Worm (Caenorhabditis elegans) whole organism, L2 larva: ENCODE measurements around the gene srt-23.

Experiments
- C34F6.9 ChIP-seq: fragments of 150-350 bp; optimal IDR thresholded peaks from 2 replicates; lab custom pipeline; 2014; ENCODE audit warnings: missing biosample characterization, missing genetic modification characterization
- F13H6.1 ChIP-seq: sonication (generic microtip); optimal IDR thresholded peaks from 2 replicates; lab custom pipeline; 2016; ENCODE audit warnings: missing genetic modification characterization, missing compliant biosample characterization
- Y55F3AM.14 ChIP-seq: fragments of 200-800 bp; sonication (Bioruptor generic); optimal IDR thresholded peaks from 2 replicates; lab custom pipeline; 2018; ENCODE audit warnings: mild to moderate bottlenecking, missing genetic modification characterization, missing compliant biosample characterization
- aly-2 ChIP-seq: fragments of 150-350 bp; optimal IDR thresholded peaks from 2 replicates; lab custom pipeline; 2014; ENCODE audit warnings: missing biosample characterization, missing genetic modification characterization
- blmp-1 ChIP-seq: sonication (generic microtip); optimal IDR thresholded peaks from 2 replicates; lab custom pipeline; 2017; ENCODE audit warnings: missing genetic modification characterization, mild to moderate bottlenecking, missing compliant biosample characterization, antibody characterized with exemption, moderate library complexity; ENCODE audit not compliant: insufficient read depth
- ceh-82 ChIP-seq: fragments of 150-350 bp; optimal IDR thresholded peaks from 2 replicates; lab custom pipeline; 2014; ENCODE audit warnings: missing biosample characterization, missing genetic modification characterization
- crh-2 ChIP-seq: sonication (generic microtip); optimal IDR thresholded peaks from 2 replicates; lab custom pipeline; 2017; ENCODE audit warnings: missing biosample characterization, missing genetic modification characterization
- dmd-4 ChIP-seq: sonication (generic microtip); optimal IDR thresholded peaks from 2 replicates; lab custom pipeline; 2017; ENCODE audit warnings: missing biosample characterization, missing genetic modification characterization
- egl-27 ChIP-seq: sonication (generic microtip); optimal IDR thresholded peaks from 3 replicates; lab custom pipeline; 2017; ENCODE audit warnings: missing biosample characterization, missing genetic modification reagents, missing genetic modification characterization
- elt-1 ChIP-seq: fragments of 150-350 bp; optimal IDR thresholded peaks from 2 replicates; lab custom pipeline; 2014; ENCODE audit warnings: missing biosample characterization, missing genetic modification characterization
- fos-1 ChIP-seq: fragments of 150-350 bp; optimal IDR thresholded peaks from 2 replicates; lab custom pipeline; 2014; ENCODE audit warnings: missing biosample characterization, missing genetic modification characterization
- gmeb-1 ChIP-seq: fragments of 150-350 bp; optimal IDR thresholded peaks from 2 replicates; lab custom pipeline; 2014; ENCODE audit warnings: missing biosample characterization, missing genetic modification characterization
- lin-11 ChIP-seq: fragments of 150-350 bp; sonication (generic microtip); optimal IDR thresholded peaks from 2 replicates; lab custom pipeline; 2014; ENCODE audit warnings: missing biosample characterization, missing genetic modification characterization, inconsistent platforms, mixed read lengths
- lin-39 ChIP-seq: fragments of 150-350 bp; optimal IDR thresholded peaks from 2 replicates; lab custom pipeline; 2014; ENCODE audit warnings: missing biosample characterization, missing genetic modification reagents, missing genetic modification characterization
- lsy-2 ChIP-seq, 2 experiments: fragments of 150-350 bp in 1 of 2; sonication (generic microtip) in 1 of 2; optimal IDR thresholded peaks; 2 replicates each; lab custom pipeline; 2014 to 2017; ENCODE audit warnings: missing biosample characterization in 2 of 2, missing genetic modification characterization in 2 of 2
- mab-5 ChIP-seq: fragments of 150-350 bp; optimal IDR thresholded peaks from 2 replicates; lab custom pipeline; 2014; ENCODE audit warnings: missing biosample characterization, missing genetic modification characterization
- mdl-1 ChIP-seq, 2 experiments: fragments of 150-350 bp in 1 of 2; sonication (generic microtip) in 1 of 2; optimal IDR thresholded peaks; 2 replicates each; lab custom pipeline; 2017; ENCODE audit warnings: missing biosample characterization in 2 of 2, missing genetic modification characterization in 2 of 2
- nhr-10 ChIP-seq: sonication (generic microtip); optimal IDR thresholded peaks from 2 replicates; lab custom pipeline; 2017; ENCODE audit warnings: missing biosample characterization, missing genetic modification characterization
- nhr-11 ChIP-seq: fragments of 150-350 bp; optimal IDR thresholded peaks from 2 replicates; lab custom pipeline; 2014; ENCODE audit warnings: missing biosample characterization, missing genetic modification characterization
- nhr-12 ChIP-seq: fragments of 150-350 bp; optimal IDR thresholded peaks from 2 replicates; lab custom pipeline; 2014; ENCODE audit warnings: missing biosample characterization, missing genetic modification characterization
- nhr-21 ChIP-seq: fragments of 150-350 bp; optimal IDR thresholded peaks from 2 replicates; lab custom pipeline; 2014; ENCODE audit warnings: missing biosample characterization, missing genetic modification characterization
- nhr-23 ChIP-seq: fragments of 150-350 bp; optimal IDR thresholded peaks from 2 replicates; lab custom pipeline; 2014; ENCODE audit warnings: missing biosample characterization, missing genetic modification reagents, missing genetic modification characterization
- nhr-237 ChIP-seq: fragments of 150-350 bp; optimal IDR thresholded peaks from 2 replicates; lab custom pipeline; 2014; ENCODE audit warnings: missing biosample characterization, missing genetic modification characterization
- nhr-25 ChIP-seq: fragments of 150-350 bp; sonication (generic microtip); optimal IDR thresholded peaks from 3 replicates; lab custom pipeline; 2014; ENCODE audit warnings: missing biosample characterization, missing genetic modification characterization
- nhr-6 ChIP-seq: fragments of 150-350 bp; optimal IDR thresholded peaks from 2 replicates; lab custom pipeline; 2014; ENCODE audit warnings: missing biosample characterization, missing genetic modification characterization
- nhr-77 ChIP-seq: fragments of 150-350 bp; optimal IDR thresholded peaks from 2 replicates; lab custom pipeline; 2014; ENCODE audit warnings: missing biosample characterization, missing genetic modification characterization
- peb-1 ChIP-seq: fragments of 150-350 bp; optimal IDR thresholded peaks from 2 replicates; lab custom pipeline; 2014; ENCODE audit warnings: missing biosample characterization, missing genetic modification characterization
- sem-4 ChIP-seq: fragments of 150-350 bp; optimal IDR thresholded peaks from 2 replicates; lab custom pipeline; 2014; ENCODE audit warnings: missing biosample characterization, missing genetic modification reagents, missing genetic modification characterization
- skn-1 ChIP-seq: sonication (generic microtip); optimal IDR thresholded peaks from 2 replicates; lab custom pipeline; 2017; ENCODE audit warnings: missing biosample characterization, missing genetic modification characterization
- sma-9 ChIP-seq, 2 experiments: fragments of 150-350 bp in 1 of 2; sonication (generic microtip) in 1 of 2; optimal IDR thresholded peaks; 2 replicates each; lab custom pipeline; 2014 to 2016; ENCODE audit warnings: missing genetic modification characterization in 2 of 2, mild to moderate bottlenecking in 1 of 2, missing biosample characterization in 1 of 2, missing compliant biosample characterization in 1 of 2, missing genetic modification reagents in 1 of 2, moderate library complexity in 1 of 2
- snpc-4 ChIP-seq: fragments of 150-350 bp; optimal IDR thresholded peaks from 2 replicates; lab custom pipeline; 2014; ENCODE audit warnings: missing biosample characterization, missing genetic modification characterization
- unc-39 ChIP-seq: fragments of 150-350 bp; optimal IDR thresholded peaks from 2 replicates; lab custom pipeline; 2014; ENCODE audit warnings: missing biosample characterization, missing genetic modification characterization
- unc-62 ChIP-seq: fragments of 150-350 bp; optimal IDR thresholded peaks from 2 replicates; lab custom pipeline; 2014; ENCODE audit warnings: missing biosample characterization, missing genetic modification reagents, missing genetic modification characterization
- zag-1 ChIP-seq: fragments of 150-350 bp; optimal IDR thresholded peaks from 2 replicates; lab custom pipeline; 2014; ENCODE audit warnings: missing biosample characterization, missing genetic modification characterization
- ztf-1 ChIP-seq: fragments of 200-800 bp; sonication (Bioruptor generic); conservative IDR thresholded peaks from 2 replicates; pipeline ENCODE4 v1.3.6; 2022; ENCODE audit warnings: missing genetic modification characterization, missing compliant biosample characterization
- ztf-11 ChIP-seq: sonication (generic microtip); optimal IDR thresholded peaks from 2 replicates; lab custom pipeline; 2017; ENCODE audit warnings: missing biosample characterization, missing genetic modification characterization
- ztf-4 ChIP-seq: fragments of 150-350 bp; optimal IDR thresholded peaks from 2 replicates; lab custom pipeline; 2014; ENCODE audit warnings: missing biosample characterization, missing genetic modification characterization

The srt-23 gene

ce11 chrIV:728095-728494, 28.4 kb upstream of the srt-23 start, which contains the start of gene Y55F3C.9:
Gene Y55F3C.9, minus strand, starts transcription at chrIV:728195.
- TF ChIP-seq skn-1 (tag; lab: Kevin White, UChicago) (no peak), fos-1 (tag; lab: Kevin White, UChicago) (no peak), Y55F3AM.14 (GFP tag; lab: Kevin White, UChicago) (no peak), nhr-23 (tag; lab: Kevin White, UChicago) (no peak), nhr-10 (tag; lab: Kevin White, UChicago) (no peak), lin-11 (tag; lab: Kevin White, UChicago) (no peak), gmeb-1 (tag; lab: Kevin White, UChicago) (no peak), nhr-21 (no peak), ztf-1 (GFP tag; lab: Robert Waterston, UW) (no peak), unc-39 (no peak), aly-2 (tag; lab: Kevin White, UChicago) (no peak), lsy-2 (tag; optimal IDR thresholded peaks at IDR 0.05; lab: Kevin White, UChicago) (no peak), unc-62 (no peak), F13H6.1 (tag; lab: Kevin White, UChicago) (no peak), egl-27 (tag; lab: Kevin White, UChicago) (no peak), nhr-11 (tag; lab: Kevin White, UChicago) (no peak), zag-1 (tag; lab: Kevin White, UChicago) (no peak)

- TF ChIP-seq sem-4 (tag; lab: Kevin White, UChicago) (no peak), Y55F3AM.14 (GFP tag; lab: Kevin White, UChicago) (no peak), ztf-4 (tag; lab: Kevin White, UChicago) (no peak), nhr-23 (tag; lab: Kevin White, UChicago) (no peak), ztf-11 (tag; lab: Kevin White, UChicago) (no peak), crh-2 (no peak), ztf-1 (GFP tag; lab: Robert Waterston, UW) (no peak)
Measured at ce11 chrIV:730937-731336, 25.6 kb upstream of the srt-23 start, which contains the start of gene srt-24. Gene srt-24, minus strand, starts transcription at chrIV:731037.

- TF ChIP-seq Y55F3AM.14 (GFP tag; lab: Kevin White, UChicago) (no peak), nhr-237 (tag; lab: Kevin White, UChicago) (no peak), lin-39 (tag; lab: Kevin White, UChicago) (no peak), nhr-11 (tag; lab: Kevin White, UChicago) (no peak), F13H6.1 (tag; lab: Kevin White, UChicago) (no peak), dmd-4 (no peak), nhr-10 (tag; lab: Kevin White, UChicago) (no peak), elt-1 (no peak), nhr-21 (no peak), nhr-25 (tag; lab: Kevin White, UChicago) (no peak), fos-1 (tag; lab: Kevin White, UChicago) (no peak), peb-1 (tag; lab: Kevin White, UChicago) (no peak)
Measured at ce11 chrIV:736447-736846, 20.1 kb upstream of the srt-23 start, which contains the start of gene kvs-5. Gene kvs-5, plus strand, starts transcription at chrIV:736747.

- no peak for TF ChIP-seq egl-27 (tag; lab: Kevin White, UChicago)
- no peak for TF ChIP-seq ztf-11 (tag; lab: Kevin White, UChicago)
- TF ChIP-seq snpc-4 (tag; lab: Kevin White, UChicago) = no peak
- peak; percentile 56 for TF ChIP-seq F13H6.1 (tag; lab: Kevin White, UChicago)
- no peak for TF ChIP-seq lsy-2 (tag; optimal IDR thresholded peaks at IDR 0.05; lab: Kevin White, UChicago)
- no peak for TF ChIP-seq nhr-12 (tag; lab: Kevin White, UChicago)
- TF ChIP-seq sma-9 (GFP tag; optimal IDR thresholded peaks at IDR 0.05; lab: Kevin White, UChicago) = peak; percentile 13
- no peak for TF ChIP-seq sma-9 (tag; optimal IDR thresholded peaks at IDR 0.05; lab: Kevin White, UChicago)
- peak; percentile 93 for TF ChIP-seq mab-5 (tag; lab: Kevin White, UChicago)
- TF ChIP-seq peb-1 (tag; lab: Kevin White, UChicago) = no peak
- TF ChIP-seq dmd-4 = no peak
Measured at ce11 chrIV:740674-741073, 15.8 kb upstream of the srt-23 start.

- TF ChIP-seq elt-1 (no peak), skn-1 (tag; lab: Kevin White, UChicago) (no peak), lin-39 (tag; lab: Kevin White, UChicago) (no peak), nhr-77 (tag; lab: Kevin White, UChicago) (no peak), nhr-23 (tag; lab: Kevin White, UChicago) (no peak), ceh-82 (tag; lab: Kevin White, UChicago) (no peak), gmeb-1 (tag; lab: Kevin White, UChicago) (no peak), mdl-1 (tag; optimal IDR thresholded peaks at IDR 0.05; lab: Kevin White, UChicago) (no peak), nhr-12 (tag; lab: Kevin White, UChicago) (no peak), C34F6.9 (tag; lab: Kevin White, UChicago) (no peak), sem-4 (tag; lab: Kevin White, UChicago) (no peak), blmp-1 (tag; lab: Kevin White, UChicago) (no peak), lin-11 (tag; lab: Kevin White, UChicago) (no peak), nhr-21 (no peak), nhr-6 (no peak), Y55F3AM.14 (GFP tag; lab: Kevin White, UChicago) (no peak), ztf-1 (GFP tag; lab: Robert Waterston, UW) (no peak), nhr-10 (tag; lab: Kevin White, UChicago) (no peak), ztf-11 (tag; lab: Kevin White, UChicago) (no peak)
Measured at ce11 chrIV:741831-742230, 14.7 kb upstream of the srt-23 start.
